Worm (Caenorhabditis elegans) whole organism, young adult: ENCODE measurements around the gene lgc-8.

Experiments used
- B0035.1 ChIP-seq: sonication (generic microtip); optimal IDR thresholded peaks from 2 replicates; lab custom pipeline; 2016; ENCODE audit warnings: missing genetic modification characterization, mild to moderate bottlenecking, missing compliant biosample characterization, missing genotype, missing genetic modification reagents
- D2030.7 ChIP-seq: fragments of 200-800 bp; sonication (Bioruptor generic); IDR thresholded peaks from 2 replicates; pipeline ENCODE4 v1.3.6; 2022; ENCODE audit warnings: missing genetic modification reagents, missing genetic modification characterization, missing compliant biosample characterization
- F23B12.7 ChIP-seq: sonication (generic microtip); optimal IDR thresholded peaks from 2 replicates; lab custom pipeline; 2017; ENCODE audit warnings: missing genetic modification characterization, mild to moderate bottlenecking, missing compliant biosample characterization, antibody characterized with exemption, moderate library complexity; ENCODE audit not compliant: insufficient read depth
- F33H1.4 ChIP-seq: fragments of 200-800 bp; sonication (Bioruptor generic); IDR thresholded peaks from 2 replicates; pipeline ENCODE4 v1.3.6; 2022; ENCODE audit warnings: missing genetic modification reagents, missing genetic modification characterization, missing compliant biosample characterization
- F57A8.1 ChIP-seq: fragments of 200-800 bp; sonication (Bioruptor generic); optimal IDR thresholded peaks from 2 replicates; lab custom pipeline; 2018; ENCODE audit warnings: mild to moderate bottlenecking, missing genetic modification characterization, moderate library complexity, missing compliant biosample characterization
- K11D2.4 ChIP-seq: fragments of 200-800 bp; sonication (Bioruptor generic); IDR thresholded peaks from 2 replicates; pipeline ENCODE4 v1.3.6; 2022; ENCODE audit warnings: missing genetic modification reagents, missing genetic modification characterization, missing compliant biosample characterization
- Y53F4B.3 ChIP-seq: fragments of 200-800 bp; sonication (Bioruptor generic); IDR thresholded peaks from 2 replicates; pipeline ENCODE4 v1.3.6; 2022; ENCODE audit warnings: missing genetic modification reagents, missing genetic modification characterization, missing compliant biosample characterization
- Y53G8AR.9 ChIP-seq: fragments of 200-800 bp; sonication (Bioruptor generic); conservative IDR thresholded peaks from 2 replicates; pipeline ENCODE4 v1.3.6; 2022; ENCODE audit warnings: missing genetic modification reagents, missing genetic modification characterization, missing compliant biosample characterization
- Y95B8A.8 ChIP-seq: fragments of 200-800 bp; sonication (Bioruptor generic); IDR thresholded peaks from 2 replicates; pipeline ENCODE4 v1.3.6; 2022; ENCODE audit warnings: missing genetic modification reagents, missing genetic modification characterization, missing compliant biosample characterization
- ama-1 ChIP-seq, 3 experiments: fragments of 150-350 bp in 1 of 3; sonication (generic microtip) in 2 of 3; optimal IDR thresholded peaks; 2 replicates each; lab custom pipeline; 2014 to 2018; ENCODE audit warnings: missing biosample characterization in 2 of 3, missing genetic modification characterization in 2 of 3, missing genetic modification reagents in 2 of 3
- atf-7 ChIP-seq: sonication (generic microtip); optimal IDR thresholded peaks from 2 replicates; lab custom pipeline; 2017; ENCODE audit warnings: mild to moderate bottlenecking, missing genetic modification characterization, missing compliant biosample characterization
- attf-5 ChIP-seq: fragments of 200-800 bp; sonication (Bioruptor generic); optimal IDR thresholded peaks from 2 replicates; lab custom pipeline; 2018; ENCODE audit warnings: mild to moderate bottlenecking, missing genetic modification characterization, missing compliant biosample characterization
- attf-6 ChIP-seq: fragments of 200-800 bp; sonication (Bioruptor generic); IDR thresholded peaks from 2 replicates; pipeline ENCODE4 v1.3.6; 2022; ENCODE audit warnings: missing genetic modification reagents, missing genetic modification characterization, missing compliant biosample characterization
- bed-1 ChIP-seq: fragments of 200-800 bp; sonication (Bioruptor generic); IDR thresholded peaks from 2 replicates; pipeline ENCODE4 v1.3.6; 2022; ENCODE audit warnings: missing genetic modification reagents, missing genetic modification characterization, missing compliant biosample characterization
- bed-2 ChIP-seq: fragments of 200-800 bp; sonication (Bioruptor generic); IDR thresholded peaks from 2 replicates; pipeline ENCODE4 v1.3.6; 2022; ENCODE audit warnings: missing genetic modification reagents, missing genetic modification characterization, missing compliant biosample characterization
- cebp-1 ChIP-seq, 2 experiments: fragments of 200-800 bp in 1 of 2; sonication (Bioruptor generic) in 1 of 2; sonication (generic microtip) in 1 of 2; IDR thresholded peaks in 1 of 2; optimal IDR thresholded peaks in 1 of 2; 2 replicates each; pipeline versions ENCODE4 v1.3.6 to Lab custom; 2017 to 2022; ENCODE audit warnings: missing compliant biosample characterization in 2 of 2, missing genetic modification characterization in 2 of 2, mild to moderate bottlenecking in 1 of 2, missing genetic modification reagents in 1 of 2, moderate library complexity in 1 of 2
- ceh-100 ChIP-seq: fragments of 200-800 bp; sonication (Bioruptor generic); IDR thresholded peaks from 2 replicates; pipeline ENCODE4 v1.3.6; 2022; ENCODE audit warnings: missing genetic modification reagents, missing genetic modification characterization, missing compliant biosample characterization
- ceh-27 ChIP-seq: fragments of 200-800 bp; sonication (Bioruptor generic); optimal IDR thresholded peaks from 2 replicates; lab custom pipeline; 2018; ENCODE audit warnings: mild to moderate bottlenecking, missing genetic modification characterization, moderate library complexity, missing compliant biosample characterization
- die-1 ChIP-seq: sonication (generic microtip); optimal IDR thresholded peaks from 2 replicates; lab custom pipeline; 2016; ENCODE audit warnings: missing genotype, mild to moderate bottlenecking, missing genetic modification characterization, missing compliant biosample characterization
- egl-18 ChIP-seq: fragments of 200-800 bp; sonication (Bioruptor generic); IDR thresholded peaks from 2 replicates; pipeline ENCODE4 v1.3.6; 2022; ENCODE audit warnings: missing genetic modification reagents, missing genetic modification characterization, missing compliant biosample characterization
- egrh-3 ChIP-seq: fragments of 200-800 bp; sonication (Bioruptor generic); IDR thresholded peaks from 2 replicates; pipeline ENCODE4 v1.3.6; 2022; ENCODE audit warnings: missing genetic modification reagents, missing genetic modification characterization, missing compliant biosample characterization
- ets-4 ChIP-seq: fragments of 200-800 bp; sonication (Bioruptor generic); optimal IDR thresholded peaks from 2 replicates; lab custom pipeline; 2018; ENCODE audit warnings: mild to moderate bottlenecking, missing genetic modification characterization, missing compliant biosample characterization
- him-1 ChIP-seq: sonication (generic microtip); optimal IDR thresholded peaks from 2 replicates; lab custom pipeline; 2016; ENCODE audit warnings: missing genotype, missing genetic modification reagents, missing genetic modification characterization, missing compliant biosample characterization
- hlh-12 ChIP-seq: sonication (generic microtip); optimal IDR thresholded peaks from 2 replicates; lab custom pipeline; 2016; ENCODE audit warnings: missing genetic modification characterization, missing compliant biosample characterization
- hsf-1 ChIP-seq: fragments of 200-800 bp; sonication (Bioruptor generic); IDR thresholded peaks from 2 replicates; pipeline ENCODE4 v1.3.6; 2022; ENCODE audit warnings: missing genetic modification reagents, missing genetic modification characterization, missing compliant biosample characterization
- lin-35 ChIP-seq, 3 experiments: fragments of 150-350 bp in 2 of 3; sonication (generic microtip) in 1 of 3; optimal IDR thresholded peaks; 2 replicates each; lab custom pipeline; 2014 to 2018; ENCODE audit warnings: missing biosample characterization in 3 of 3, missing genetic modification characterization in 3 of 3, missing genetic modification reagents in 3 of 3
- lin-40 ChIP-seq: sonication (generic microtip); optimal IDR thresholded peaks from 2 replicates; lab custom pipeline; 2016; ENCODE audit warnings: missing genetic modification characterization, mild to moderate bottlenecking, missing compliant biosample characterization, missing genotype, missing genetic modification reagents
- lin-54 ChIP-seq: fragments of 200-800 bp; sonication (Bioruptor generic); optimal IDR thresholded peaks from 2 replicates; lab custom pipeline; 2018; ENCODE audit warnings: mild to moderate bottlenecking, missing genetic modification characterization, missing compliant biosample characterization
- lir-1 ChIP-seq: fragments of 200-800 bp; sonication (Bioruptor generic); conservative IDR thresholded peaks from 2 replicates; pipeline ENCODE4 v1.3.6; 2022; ENCODE audit warnings: missing genetic modification reagents, missing genetic modification characterization, missing compliant biosample characterization
- lsl-1 ChIP-seq: fragments of 200-800 bp; sonication (Bioruptor generic); optimal IDR thresholded peaks from 2 replicates; lab custom pipeline; 2018; ENCODE audit warnings: mild to moderate bottlenecking, missing genetic modification characterization, moderate library complexity, missing compliant biosample characterization
- madf-6 ChIP-seq: fragments of 200-800 bp; sonication (Bioruptor generic); IDR thresholded peaks from 2 replicates; pipeline ENCODE4 v1.3.6; 2022; ENCODE audit warnings: missing genetic modification reagents, missing genetic modification characterization, missing compliant biosample characterization
- mxl-1 ChIP-seq: sonication (generic microtip); optimal IDR thresholded peaks from 2 replicates; lab custom pipeline; 2016; ENCODE audit warnings: missing genetic modification characterization, missing compliant biosample characterization
- nfyb-1 ChIP-seq: fragments of 200-800 bp; sonication (Bioruptor generic); IDR thresholded peaks from 2 replicates; pipeline ENCODE4 v1.3.6; 2022; ENCODE audit warnings: missing genetic modification reagents, missing genetic modification characterization, missing compliant biosample characterization
- nhr-120 ChIP-seq: fragments of 200-800 bp; sonication (Bioruptor generic); IDR thresholded peaks from 2 replicates; pipeline ENCODE4 v1.3.6; 2022; ENCODE audit warnings: missing genetic modification characterization, missing compliant biosample characterization
- pbrm-1 ChIP-seq: fragments of 200-800 bp; sonication (Bioruptor generic); IDR thresholded peaks from 2 replicates; pipeline ENCODE4 v1.3.6; 2022; ENCODE audit warnings: missing genetic modification reagents, missing genetic modification characterization, missing compliant biosample characterization
- rcor-1 ChIP-seq: fragments of 200-800 bp; sonication (Bioruptor generic); IDR thresholded peaks from 2 replicates; pipeline ENCODE4 v1.3.6; 2022; ENCODE audit warnings: missing genetic modification reagents, missing genetic modification characterization, missing compliant biosample characterization
- sea-2 ChIP-seq: fragments of 200-800 bp; sonication (Bioruptor generic); IDR thresholded peaks from 2 replicates; pipeline ENCODE4 v1.3.6; 2022; ENCODE audit warnings: missing genetic modification characterization, missing compliant biosample characterization
- snpc-1.1 ChIP-seq: sonication (generic microtip); optimal IDR thresholded peaks from 2 replicates; lab custom pipeline; 2017; ENCODE audit warnings: missing genetic modification characterization, mild to moderate bottlenecking, missing compliant biosample characterization, antibody characterized with exemption, moderate library complexity, missing genotype, missing genetic modification reagents; ENCODE audit not compliant: insufficient read depth
- snpc-3.4 ChIP-seq: sonication (generic microtip); optimal IDR thresholded peaks from 2 replicates; lab custom pipeline; 2017; ENCODE audit warnings: missing genetic modification characterization, mild to moderate bottlenecking, missing compliant biosample characterization, antibody characterized with exemption, moderate library complexity, missing genotype, missing genetic modification reagents
- snpc-4 ChIP-seq, 5 experiments: fragments of 150-350 bp in 1 of 5; sonication (generic microtip) in 4 of 5; optimal IDR thresholded peaks; 2 replicates each; lab custom pipeline; 2014 to 2018; ENCODE audit warnings: missing genetic modification characterization in 5 of 5, missing biosample characterization in 3 of 5, antibody characterized with exemption in 2 of 5, mild to moderate bottlenecking in 2 of 5, missing compliant biosample characterization in 2 of 5, missing genotype in 2 of 5, moderate library complexity in 2 of 5, missing genetic modification reagents in 1 of 5
- tlf-1 ChIP-seq: fragments of 200-800 bp; sonication (Bioruptor generic); optimal IDR thresholded peaks from 2 replicates; lab custom pipeline; 2018; ENCODE audit warnings: mild to moderate bottlenecking, missing genetic modification characterization, missing compliant biosample characterization
- unc-130 ChIP-seq: sonication (generic microtip); optimal IDR thresholded peaks from 2 replicates; lab custom pipeline; 2016; ENCODE audit warnings: missing genetic modification reagents, missing genetic modification characterization, missing compliant biosample characterization
- xnd-1 ChIP-seq: sonication (generic microtip); optimal IDR thresholded peaks from 2 replicates; lab custom pipeline; 2016; ENCODE audit warnings: missing genotype, missing genetic modification reagents, missing genetic modification characterization, missing compliant biosample characterization
- ztf-18 ChIP-seq: sonication (generic microtip); optimal IDR thresholded peaks from 2 replicates; lab custom pipeline; 2016; ENCODE audit warnings: missing genotype, mild to moderate bottlenecking, missing genetic modification characterization, missing compliant biosample characterization
- ztf-28 ChIP-seq: fragments of 200-800 bp; sonication (Bioruptor generic); IDR thresholded peaks from 2 replicates; pipeline ENCODE4 v1.3.6; 2022; ENCODE audit warnings: missing genetic modification reagents, missing genetic modification characterization, missing compliant biosample characterization
- ztf-3 ChIP-seq: fragments of 200-800 bp; sonication (Bioruptor generic); optimal IDR thresholded peaks from 2 replicates; lab custom pipeline; 2018; ENCODE audit warnings: mild to moderate bottlenecking, missing genetic modification characterization, missing compliant biosample characterization

Gene lgc-8

ce11 chrIV:14764719-14765173 lies 49.1 kb downstream of the lgc-8 start (continued):
- TF ChIP-seq snpc-4 (GFP tag; optimal IDR thresholded peaks at IDR 0.05; lab: Kevin White, UChicago), result peak; percentile 97
- TF ChIP-seq snpc-4 (tag; optimal IDR thresholded peaks at IDR 0.05; lab: Kevin White, UChicago), result peak; percentile 95 to 99 (median 98)
- TF ChIP-seq tlf-1 (GFP tag; lab: Kevin White, UChicago), result peak; percentile 13
- no peak for TF ChIP-seq lin-40
- peak; percentile 88 for TF ChIP-seq rcor-1 (GFP tag; lab: Robert Waterston, UW)
- TF ChIP-seq cebp-1 (GFP tag; IDR thresholded peaks at IDR 0.05; lab: Robert Waterston, UW), result no peak
- no peak for TF ChIP-seq cebp-1 (tag; optimal IDR thresholded peaks at IDR 0.05; lab: Kevin White, UChicago)
- TF ChIP-seq Y53F4B.3 (GFP tag; lab: Robert Waterston, UW), result peak; percentile 72
- no peak for TF ChIP-seq hlh-12
- peak; percentile 96 for TF ChIP-seq pbrm-1 (GFP tag; lab: Robert Waterston, UW)
- no peak for TF ChIP-seq ama-1 (optimal IDR thresholded peaks at IDR 0.05; lab: Kevin White, UChicago)
- TF ChIP-seq ama-1 (GFP tag; optimal IDR thresholded peaks at IDR 0.05; lab: Kevin White, UChicago), result peak in 1 of 2 experiments; percentile 41
- TF ChIP-seq bed-2 (GFP tag; lab: Robert Waterston, UW), result no peak
- TF ChIP-seq atf-7, result no peak
- peak; percentile 96 for TF ChIP-seq snpc-1.1
- no peak for TF ChIP-seq ets-4 (GFP tag; lab: Kevin White, UChicago)
- TF ChIP-seq egl-18, result no peak
- TF ChIP-seq die-1 (tag; lab: Kevin White, UChicago), result peak; percentile 47
- peak; percentile 95 for TF ChIP-seq snpc-3.4 (tag; lab: Kevin White, UChicago)
- TF ChIP-seq Y95B8A.8 (GFP tag; lab: Robert Waterston, UW), result 0 out of 2 replicates have a peak, but pooled peaks have one; percentile 47
- TF ChIP-seq ceh-27, result peak; percentile 27
- TF ChIP-seq ceh-100 (GFP tag; lab: Robert Waterston, UW), result peak; percentile 70
- no peak for TF ChIP-seq nhr-120 (GFP tag; lab: Robert Waterston, UW)
- peak; percentile 27 for TF ChIP-seq unc-130 (GFP tag; lab: Kevin White, UChicago)
- 0 out of 2 replicates have a peak, but pooled peaks have one; percentile 49 for TF ChIP-seq sea-2
- peak; percentile 54 for TF ChIP-seq ztf-18 (tag; lab: Kevin White, UChicago)
- TF ChIP-seq F23B12.7 (tag; lab: Kevin White, UChicago), result peak; percentile 38
- TF ChIP-seq lir-1, result peak; percentile 71
- TF ChIP-seq F33H1.4 (GFP tag; lab: Robert Waterston, UW), result peak; percentile 72
- no peak for TF ChIP-seq egrh-3
- peak; percentile 100 for TF ChIP-seq attf-6 (GFP tag; lab: Robert Waterston, UW)
- TF ChIP-seq ztf-3 (GFP tag; lab: Kevin White, UChicago), result no peak
- no peak for TF ChIP-seq B0035.1 (tag; lab: Kevin White, UChicago)
- peak; percentile 70 for TF ChIP-seq lin-54 (GFP tag; lab: Kevin White, UChicago)
- peak; percentile 98 for TF ChIP-seq xnd-1
- TF ChIP-seq ztf-28 (GFP tag; lab: Robert Waterston, UW), result peak; percentile 72; the same call in 1 of the 2 replicates
- TF ChIP-seq D2030.7 (GFP tag; lab: Robert Waterston, UW), result peak; percentile 98
- peak; percentile 96 for TF ChIP-seq lsl-1 (GFP tag; lab: Kevin White, UChicago)
- TF ChIP-seq lin-35 (GFP tag; optimal IDR thresholded peaks at IDR 0.05; lab: Kevin White, UChicago), result no peak
- peak; percentile 100 for TF ChIP-seq madf-6 (GFP tag; lab: Robert Waterston, UW)
- no peak for TF ChIP-seq bed-1
- TF ChIP-seq hsf-1 (GFP tag; lab: Robert Waterston, UW), result peak; percentile 57
- no peak for TF ChIP-seq F57A8.1 (GFP tag; lab: Kevin White, UChicago)
- TF ChIP-seq attf-5 (GFP tag; lab: Kevin White, UChicago), result no peak
- TF ChIP-seq him-1 (tag; lab: Kevin White, UChicago), result peak; percentile 74
- TF ChIP-seq K11D2.4, result 0 out of 2 replicates have a peak, but pooled peaks have one; percentile 43
- no peak for TF ChIP-seq mxl-1 (tag; lab: Kevin White, UChicago)
- TF ChIP-seq nfyb-1 (GFP tag; lab: Robert Waterston, UW), result peak; percentile 68; the same call in 1 of the 2 replicates
- TF ChIP-seq Y53G8AR.9 (GFP tag; lab: Robert Waterston, UW), result peak; percentile 71
